Fruit fly (Drosophila melanogaster) whole organism, wandering third instar larva: Measurements from ENCODE around the gene Gr93d.

ENCODE experiments used
- Abd-B ChIP-seq: fragments of >200 bp; optimal IDR thresholded peaks from 2 replicates; lab custom pipeline; 2017; ENCODE audit warnings: missing biosample characterization, missing genetic modification characterization
- CG32264 ChIP-seq: fragments of 200-800 bp; sonication (Bioruptor generic); optimal IDR thresholded peaks from 2 replicates; lab custom pipeline; 2016; ENCODE audit warnings: missing biosample characterization, missing genetic modification characterization
- CG9705 ChIP-seq: fragments of 200-800 bp; sonication (Bioruptor generic); optimal IDR thresholded peaks from 2 replicates; lab custom pipeline; 2018; ENCODE audit warnings: missing biosample characterization, mild to moderate bottlenecking, missing genetic modification characterization
- CrebA ChIP-seq: fragments of 200-800 bp; sonication (Bioruptor generic); optimal IDR thresholded peaks from 2 replicates; lab custom pipeline; 2016; ENCODE audit warnings: missing biosample characterization, mild to moderate bottlenecking, missing genetic modification characterization, borderline replicate concordance
- Dfd ChIP-seq: fragments of >200 bp; optimal IDR thresholded peaks from 2 replicates; lab custom pipeline; 2017; ENCODE audit warnings: missing biosample characterization, missing genetic modification characterization
- Dif ChIP-seq: fragments of 200-275, 200-300 bp; sonication (Bioruptor generic); optimal IDR thresholded peaks from 2 replicates; lab custom pipeline; 2018; ENCODE audit warnings: missing biosample characterization, missing genetic modification characterization; ENCODE audit not compliant: partially characterized antibody
- GATAd ChIP-seq: sonication (Bioruptor generic); optimal IDR thresholded peaks from 2 replicates; lab custom pipeline; 2016; ENCODE audit warnings: missing biosample characterization, missing genetic modification characterization
- HLH106 ChIP-seq: fragments of 200-800 bp; optimal IDR thresholded peaks from 3 replicates; lab custom pipeline; 2019; ENCODE audit warnings: missing biosample characterization, mild to moderate bottlenecking, missing genetic modification characterization, moderate library complexity
- Hnf4 ChIP-seq: fragments of 200-800 bp; sonication (Bioruptor generic); optimal IDR thresholded peaks from 2 replicates; lab custom pipeline; 2016; ENCODE audit warnings: missing biosample characterization, mild to moderate bottlenecking, missing genetic modification characterization
- Hr78 ChIP-seq: fragments of >200 bp; optimal IDR thresholded peaks from 2 replicates; lab custom pipeline; 2017; ENCODE audit warnings: missing biosample characterization, missing genetic modification characterization
- Hr83 ChIP-seq: fragments of 200-300 bp; sonication (Bioruptor generic); optimal IDR thresholded peaks from 2 replicates; lab custom pipeline; 2016; ENCODE audit warnings: missing biosample characterization, mild to moderate bottlenecking, missing genetic modification characterization, moderate library complexity; ENCODE audit not compliant: poor library complexity, severe bottlenecking
- Jra ChIP-seq: sonication (Bioruptor generic); optimal IDR thresholded peaks from 2 replicates; lab custom pipeline; 2016; ENCODE audit warnings: missing biosample characterization, missing genetic modification characterization
- Mio ChIP-seq: sonication (Bioruptor generic); optimal IDR thresholded peaks from 2 replicates; lab custom pipeline; 2016; ENCODE audit warnings: missing biosample characterization, missing genetic modification characterization
- Myc ChIP-seq: fragments of >200 bp; optimal IDR thresholded peaks from 2 replicates; lab custom pipeline; 2017
- N ChIP-seq: fragments of >200 bp; optimal IDR thresholded peaks from 2 replicates; lab custom pipeline; 2018; ENCODE audit warnings: missing biosample characterization, missing external identifiers, missing genetic modification characterization
- OdsH ChIP-seq: fragments of 200-800 bp; sonication (Bioruptor generic); optimal IDR thresholded peaks from 2 replicates; lab custom pipeline; 2016; ENCODE audit warnings: missing biosample characterization, mild to moderate bottlenecking, missing genetic modification characterization
- Rel ChIP-seq, 2 experiments: fragments of 200-800 bp; sonication (Bioruptor generic) in 1 of 2; optimal IDR thresholded peaks; 2 replicates in 1 of 2; 3 replicates in 1 of 2; lab custom pipeline; 2016 to 2019; ENCODE audit warnings: mild to moderate bottlenecking in 2 of 2, missing biosample characterization in 2 of 2, missing genetic modification characterization in 2 of 2, moderate library complexity in 1 of 2
- Sp1 ChIP-seq: fragments of 200-800 bp; sonication (Bioruptor generic); optimal IDR thresholded peaks from 3 replicates; lab custom pipeline; 2019; ENCODE audit warnings: missing biosample characterization, mild to moderate bottlenecking, missing genetic modification characterization, moderate library complexity
- Vsx2 ChIP-seq: fragments of 200-300, 225-300 bp; sonication (Bioruptor generic); optimal IDR thresholded peaks from 2 replicates; lab custom pipeline; 2018; ENCODE audit warnings: missing biosample characterization, missing genetic modification characterization; ENCODE audit not compliant: partially characterized antibody
- br ChIP-seq: fragments of 200-800 bp; sonication (Bioruptor generic); optimal IDR thresholded peaks from 2 replicates; lab custom pipeline; 2016; ENCODE audit warnings: missing biosample characterization, missing genetic modification characterization
- brk ChIP-seq: fragments of 200-800 bp; sonication (Bioruptor generic); optimal IDR thresholded peaks from 2 replicates; lab custom pipeline; 2016; ENCODE audit warnings: missing biosample characterization, mild to moderate bottlenecking, missing genetic modification characterization
- dl ChIP-seq, 2 experiments: fragments of 175-275, 200-275 bp in 1 of 2; fragments of 200-275 bp in 1 of 2; sonication (Bioruptor generic); optimal IDR thresholded peaks; lab custom pipeline; 2018; ENCODE audit warnings: mild to moderate bottlenecking in 2 of 2, missing biosample characterization in 2 of 2, missing genetic modification characterization in 2 of 2, moderate library complexity in 2 of 2; ENCODE audit not compliant: partially characterized antibody in 2 of 2, insufficient read depth in 1 of 2
- dmrt93B ChIP-seq: fragments of 200-800 bp; sonication (Bioruptor generic); optimal IDR thresholded peaks from 2 replicates; lab custom pipeline; 2018; ENCODE audit warnings: missing biosample characterization, mild to moderate bottlenecking, missing genetic modification characterization
- dsf ChIP-seq: sonication (Bioruptor generic); optimal IDR thresholded peaks from 2 replicates; lab custom pipeline; 2016; ENCODE audit warnings: missing biosample characterization, missing genetic modification characterization, borderline replicate concordance
- ey ChIP-seq: fragments of 200-800 bp; sonication (Bioruptor generic); optimal IDR thresholded peaks from 2 replicates; lab custom pipeline; 2016; ENCODE audit warnings: missing biosample characterization, missing genetic modification characterization
- foxo ChIP-seq, 2 experiments: fragments of 200-800 bp; sonication (Bioruptor generic); optimal IDR thresholded peaks; 2 replicates in 1 of 2; 3 replicates in 1 of 2; lab custom pipeline; 2016 to 2017; ENCODE audit warnings: missing biosample characterization in 2 of 2, missing genetic modification characterization in 2 of 2
- fru ChIP-seq: fragments of 200-800 bp; sonication (Bioruptor generic); optimal IDR thresholded peaks from 3 replicates; lab custom pipeline; 2016; ENCODE audit warnings: missing biosample characterization, mild to moderate bottlenecking, missing genetic modification characterization
- h ChIP-seq: fragments of 200-800 bp; sonication (Bioruptor generic); optimal IDR thresholded peaks from 3 replicates; lab custom pipeline; 2016; ENCODE audit warnings: missing biosample characterization, mild to moderate bottlenecking, missing genetic modification characterization
- jim ChIP-seq: fragments of 175-275, 200-325 bp; sonication (Bioruptor generic); optimal IDR thresholded peaks from 2 replicates; lab custom pipeline; 2016; ENCODE audit warnings: missing biosample characterization, mild to moderate bottlenecking, missing genetic modification characterization
- lola ChIP-seq: fragments of >200 bp; optimal IDR thresholded peaks from 2 replicates; lab custom pipeline; 2017; ENCODE audit warnings: missing biosample characterization, missing genetic modification characterization
- pan ChIP-seq: fragments of >200 bp; optimal IDR thresholded peaks from 2 replicates; lab custom pipeline; 2017
- psq ChIP-seq: fragments of 200-800 bp; sonication (Bioruptor generic); optimal IDR thresholded peaks from 3 replicates; lab custom pipeline; 2017; ENCODE audit warnings: missing biosample characterization, mild to moderate bottlenecking, missing genetic modification characterization, moderate library complexity
- rgr ChIP-seq: fragments of 200-800 bp; sonication (Bioruptor generic); optimal IDR thresholded peaks from 3 replicates; lab custom pipeline; 2016; ENCODE audit warnings: missing biosample characterization, mild to moderate bottlenecking, missing genetic modification characterization
- sage ChIP-seq: fragments of 200-800 bp; sonication (Bioruptor generic); optimal IDR thresholded peaks from 2 replicates; lab custom pipeline; 2016; ENCODE audit warnings: missing biosample characterization, mild to moderate bottlenecking, missing genetic modification characterization
- sv ChIP-seq: fragments of 200-800 bp; sonication (Bioruptor generic); optimal IDR thresholded peaks from 3 replicates; lab custom pipeline; 2016; ENCODE audit warnings: missing biosample characterization, missing genetic modification characterization
- tai ChIP-seq: sonication (Bioruptor generic); optimal IDR thresholded peaks from 2 replicates; lab custom pipeline; 2016; ENCODE audit warnings: missing biosample characterization, missing genetic modification characterization
- usp ChIP-seq: fragments of >200 bp; optimal IDR thresholded peaks from 2 replicates; lab custom pipeline; 2017; ENCODE audit warnings: missing biosample characterization, missing genetic modification characterization
- woc ChIP-seq: sonication (Bioruptor generic); optimal IDR thresholded peaks from 2 replicates; lab custom pipeline; 2016; ENCODE audit warnings: missing biosample characterization, mild to moderate bottlenecking, missing genetic modification characterization

Gr93d gene

dm6 chr3R:21828785-21829486 is 17.5 kb downstream of the Gr93d start:
- TF ChIP-seq Dfd (GFP tag; lab: Kevin White, UChicago), result no peak
- peak in 1 of 2 experiments; percentile 22 for TF ChIP-seq foxo (GFP tag; optimal IDR thresholded peaks at IDR 0.05; lab: Kevin White, UChicago)
- peak; percentile 7 for TF ChIP-seq dmrt93B (GFP tag; lab: Kevin White, UChicago)

- TF ChIP-seq OdsH (GFP tag; lab: Kevin White, UChicago), result peak; percentile 16
- TF ChIP-seq Abd-B (GFP tag; lab: Kevin White, UChicago), result no peak
- TF ChIP-seq CG32264, result no peak
- peak; percentile 47 for TF ChIP-seq fru (GFP tag; lab: Kevin White, UChicago)
- TF ChIP-seq dsf (GFP tag; lab: Kevin White, UChicago), result no peak
- peak; percentile 20 for TF ChIP-seq br (GFP tag; lab: Kevin White, UChicago)
- TF ChIP-seq rgr, result peak; percentile 24
- TF ChIP-seq psq, result no peak
- peak in 1 of 2 experiments; percentile 11 for TF ChIP-seq foxo (GFP tag; optimal IDR thresholded peaks at IDR 0.05; lab: Kevin White, UChicago)
- TF ChIP-seq woc (GFP tag; lab: Kevin White, UChicago), result no peak
- TF ChIP-seq h, result peak; percentile 44
- TF ChIP-seq tai, result no peak
- TF ChIP-seq dl (GFP tag; optimal IDR thresholded peaks at IDR 0.05; lab: Kevin White, UChicago; ENCODE audit: insufficient read depth in 1 of 2, partially characterized antibody in 2 of 2), result no peak
- TF ChIP-seq Dfd (GFP tag; lab: Kevin White, UChicago), result no peak
- no peak for TF ChIP-seq Jra (GFP tag; lab: Kevin White, UChicago)
- no peak for TF ChIP-seq Hr78 (GFP tag; lab: Kevin White, UChicago)
- TF ChIP-seq ey (GFP tag; lab: Kevin White, UChicago), result peak; percentile 51
- no peak for TF ChIP-seq Mio
- TF ChIP-seq dmrt93B (GFP tag; lab: Kevin White, UChicago), result no peak
- peak; percentile 10 for TF ChIP-seq sv (GFP tag; lab: Kevin White, UChicago)
Measured at dm6 chr3R:21828040-21828526, 18.4 kb downstream of the Gr93d start.

dm6 chr3R:21827453-21828039 is 18.9 kb downstream of the Gr93d start:
- TF ChIP-seq OdsH (GFP tag; lab: Kevin White, UChicago) (peak; percentile 58), sage (GFP tag; lab: Kevin White, UChicago) (no peak), psq (peak; percentile 56), tai (no peak), Abd-B (GFP tag; lab: Kevin White, UChicago) (no peak), woc (GFP tag; lab: Kevin White, UChicago) (peak; percentile 57), dmrt93B (GFP tag; lab: Kevin White, UChicago) (peak; percentile 15), CG9705 (GFP tag; lab: Kevin White, UChicago) (no peak), sv (GFP tag; lab: Kevin White, UChicago) (no peak), Jra (GFP tag; lab: Kevin White, UChicago) (no peak), GATAd (GFP tag; lab: Kevin White, UChicago) (no peak), ey (GFP tag; lab: Kevin White, UChicago) (peak; percentile 49), Hr83 (GFP tag; lab: Kevin White, UChicago) (no peak), Mio (no peak), HLH106 (tag; lab: Kevin White, UChicago) (peak; percentile 48), fru (GFP tag; lab: Kevin White, UChicago) (peak; percentile 41), Vsx2 (GFP tag; lab: Kevin White, UChicago) (no peak), lola (GFP tag; lab: Kevin White, UChicago) (no peak), usp (GFP tag; lab: Kevin White, UChicago) (no peak), dsf (GFP tag; lab: Kevin White, UChicago) (no peak), foxo (GFP tag; optimal IDR thresholded peaks at IDR 0.05; lab: Kevin White, UChicago) (peak in 1 of 2 experiments; percentile 51), pan (lab: Kevin White, UChicago) (peak; percentile 50), Myc (lab: Kevin White, UChicago) (no peak), dl (GFP tag; optimal IDR thresholded peaks at IDR 0.05; lab: Kevin White, UChicago; ENCODE audit: insufficient read depth in 1 of 2, partially characterized antibody in 2 of 2) (no peak), CG32264 (no peak), CrebA (no peak), Hr78 (GFP tag; lab: Kevin White, UChicago) (no peak), N (no peak), brk (no peak), jim (GFP tag; lab: Kevin White, UChicago) (no peak), Sp1 (GFP tag; lab: Kevin White, UChicago) (peak; percentile 23), br (GFP tag; lab: Kevin White, UChicago) (peak; percentile 24), Hnf4 (GFP tag; lab: Kevin White, UChicago) (peak; percentile 1), Dfd (GFP tag; lab: Kevin White, UChicago) (no peak), h (peak; percentile 71), rgr (peak; percentile 54), Rel (GFP tag; optimal IDR thresholded peaks at IDR 0.05; lab: Kevin White, UChicago) (no peak), Rel (tag; optimal IDR thresholded peaks at IDR 0.05; lab: Kevin White, UChicago) (peak; percentile 37), Dif (GFP tag; lab: Kevin White, UChicago) (no peak)
